Fruit fly (Drosophila melanogaster): Measurements from ENCODE around the gene BobA.

The BobA gene

DNA sequence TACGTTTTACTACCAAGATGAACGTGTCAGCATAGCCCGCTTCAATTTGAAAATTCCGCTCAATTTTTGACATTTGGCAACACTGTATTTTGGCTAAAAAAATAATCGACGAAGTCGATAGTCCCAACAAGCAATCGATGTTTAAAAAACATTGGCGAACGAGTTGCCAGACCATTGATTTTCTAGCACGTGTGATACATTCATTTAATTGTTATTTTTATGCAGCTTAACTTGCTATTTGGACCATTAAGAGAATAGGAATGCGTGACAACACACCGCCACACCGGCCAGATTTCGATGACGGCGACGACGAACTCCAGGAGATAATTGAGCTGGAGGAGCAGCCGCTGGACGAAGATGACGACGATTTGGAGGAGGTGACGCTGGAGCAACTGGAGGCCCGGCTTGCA is 36.8 kb upstream of the BobA start, which contains the start of gene CG5114 (continued):
- no peak for TF ChIP-seq Lpt (GFP tag; optimal IDR thresholded peaks at IDR 0.05)
- no peak for TF ChIP-seq CG10669 (GFP tag; optimal IDR thresholded peaks at IDR 0.05)
- TF ChIP-seq Sox15 (GFP tag; optimal IDR thresholded peaks at IDR 0.05) = no peak
- TF ChIP-seq CG7368 (GFP tag; optimal IDR thresholded peaks at IDR 0.05) = no peak
- TF ChIP-seq dac (GFP tag; optimal IDR thresholded peaks at IDR 0.05) = no peak
- TF ChIP-seq CG31627 (GFP tag; optimal IDR thresholded peaks at IDR 0.05) = peak; percentile 29

DNA sequence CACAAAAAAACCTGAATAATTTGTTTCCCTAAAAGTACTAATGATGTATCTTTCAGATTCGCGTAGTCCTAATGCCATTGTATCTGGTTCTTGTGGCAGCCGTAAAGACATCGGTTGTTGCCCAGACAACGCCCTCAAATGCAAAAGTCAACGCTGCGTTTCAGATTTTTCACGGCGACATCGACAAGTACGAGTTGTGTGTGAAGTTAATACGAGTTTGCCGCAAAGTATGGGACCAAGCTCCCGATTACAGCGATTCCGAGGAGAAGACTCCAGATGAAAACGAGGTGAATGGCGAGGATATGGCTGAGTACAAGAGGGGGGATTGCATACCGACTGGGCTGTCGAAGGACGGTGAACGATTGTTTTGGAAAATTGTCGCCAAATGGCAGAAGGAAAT is 34.1 kb upstream of the BobA start:
- TF ChIP-seq svp (GFP tag) = peak; percentile 36
- TF ChIP-seq CG32006 (GFP tag; optimal IDR thresholded peaks at IDR 0.05) = no peak
- TF ChIP-seq CG4318 (GFP tag; optimal IDR thresholded peaks at IDR 0.05) = no peak
- TF ChIP-seq CG15336 (GFP tag; IDR thresholded peaks at IDR 0.05) = no peak
- TF ChIP-seq Hr4 (GFP tag; optimal IDR thresholded peaks at IDR 0.05) = no peak
- TF ChIP-seq esn (GFP tag; optimal IDR thresholded peaks at IDR 0.05) = no peak

DNA sequence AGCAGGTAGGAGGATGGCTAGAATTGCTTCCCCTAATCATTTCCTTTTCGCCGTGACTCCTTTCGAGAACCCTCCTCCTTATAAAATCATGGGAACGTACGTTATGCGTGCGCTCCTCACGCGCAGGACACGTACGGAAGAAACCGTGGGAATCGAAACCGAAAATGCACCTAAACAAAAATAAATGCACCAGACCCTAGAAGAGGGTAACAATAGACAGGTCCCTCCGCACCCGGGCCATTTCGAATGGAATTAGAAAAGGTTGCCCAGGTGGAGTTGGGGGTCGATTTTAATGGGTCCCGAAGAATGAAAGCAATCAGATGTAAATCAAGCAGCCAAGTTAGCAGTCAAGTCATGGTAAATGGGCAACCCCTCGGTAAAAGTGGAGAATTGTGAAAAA is 33.4 kb upstream of the BobA start, which contains the start of gene CG3349:
Gene CG3349, plus strand, starts transcription at position 289 of the 400 bp plus-strand sequence.
- TF ChIP-seq CG8632 (GFP tag; optimal IDR thresholded peaks at IDR 0.05) = no peak
- TF ChIP-seq topi (GFP tag; optimal IDR thresholded peaks at IDR 0.05) = no peak
- no peak for TF ChIP-seq pdm3 (GFP tag; optimal IDR thresholded peaks at IDR 0.05)

DNA sequence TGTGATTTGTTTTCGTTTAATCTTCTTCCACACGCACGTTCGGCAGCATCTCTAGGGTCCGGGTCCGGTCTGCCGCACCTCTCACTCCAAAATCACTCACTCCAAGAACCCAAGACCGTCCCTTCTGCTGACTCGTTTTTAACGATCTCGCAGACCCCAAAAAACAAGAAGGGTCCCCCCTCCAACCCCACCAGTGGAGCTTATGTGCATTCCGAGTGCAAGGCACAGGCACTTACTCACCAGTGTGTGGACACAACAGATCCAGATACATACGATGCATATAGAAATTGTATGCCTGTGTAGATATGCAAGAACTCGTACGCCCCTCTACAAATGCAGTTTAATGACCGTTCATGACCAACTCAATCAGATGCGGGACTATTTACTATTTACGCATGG is 32.6 kb upstream of the BobA start:
- TF ChIP-seq ss (GFP tag; optimal IDR thresholded peaks at IDR 0.05) (peak in 1 of 2 experiments; percentile 58), fkh (GFP tag; optimal IDR thresholded peaks at IDR 0.05) (peak; percentile 9), CG1621 (tag; optimal IDR thresholded peaks at IDR 0.05) (peak; percentile 70), CG10669 (GFP tag; optimal IDR thresholded peaks at IDR 0.05) (no peak), CG6854 (GFP tag; optimal IDR thresholded peaks at IDR 0.05) (peak; percentile 31), vri (GFP tag; optimal IDR thresholded peaks at IDR 0.05) (peak; percentile 3), Eip75B (GFP tag; optimal IDR thresholded peaks at IDR 0.05) (no peak), CG6163 (GFP tag; IDR thresholded peaks at IDR 0.05) (peak; percentile 51; the same call in 1 of the 3 replicates)

DNA sequence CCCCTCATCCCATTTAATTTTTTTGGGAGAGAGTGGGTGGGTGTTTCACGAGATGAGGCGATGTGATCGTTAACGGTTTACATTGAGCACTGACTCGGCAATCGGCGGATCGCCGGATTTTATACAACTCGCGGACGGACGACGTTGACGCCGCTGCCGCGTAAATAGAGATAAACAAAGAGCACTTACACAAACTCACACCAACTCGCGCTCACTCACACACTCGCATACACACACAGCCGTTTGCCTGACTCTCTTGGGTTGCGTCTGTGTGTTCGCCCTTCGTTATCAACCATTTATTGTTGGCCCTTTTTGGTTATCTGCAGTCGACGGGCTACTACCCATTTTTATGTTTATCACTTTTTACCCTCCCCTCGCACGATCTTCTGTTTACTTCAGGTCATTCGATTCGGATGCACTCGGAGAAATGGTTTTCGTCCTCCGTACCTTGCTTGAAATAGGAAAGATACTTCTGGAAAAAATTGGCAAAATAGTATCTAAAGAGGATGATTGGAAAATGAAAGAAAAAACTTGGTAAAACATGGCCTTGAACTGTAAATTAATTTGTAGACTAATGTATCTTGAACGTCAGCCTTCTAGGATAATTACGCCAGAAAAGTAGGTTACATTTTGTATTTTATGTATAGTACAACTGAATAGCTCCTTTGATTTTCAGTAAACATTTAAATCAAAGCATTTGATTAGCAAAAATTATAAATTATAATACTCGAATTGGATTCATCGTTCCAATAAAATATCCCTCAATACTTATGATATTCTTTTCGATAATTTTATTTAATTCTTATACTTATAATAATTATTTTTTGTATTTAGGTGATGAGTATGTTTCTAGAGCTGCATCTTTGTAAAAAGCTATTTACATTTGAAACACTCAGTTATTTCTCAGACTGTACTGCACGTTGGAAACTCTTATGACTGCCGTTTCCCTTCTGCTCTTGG is 31.9 kb upstream of the BobA start:
- TF ChIP-seq dac (GFP tag; optimal IDR thresholded peaks at IDR 0.05) (no peak), CG11902 (GFP tag; optimal IDR thresholded peaks at IDR 0.05) (peak; percentile 10), OdsH (GFP tag; optimal IDR thresholded peaks at IDR 0.05) (peak; percentile 44), CG8119 (GFP tag; IDR thresholded peaks at IDR 0.05) (no peak), CG6808 (GFP tag; optimal IDR thresholded peaks at IDR 0.05) (peak; percentile 63), Lpt (GFP tag; optimal IDR thresholded peaks at IDR 0.05) (no peak), CG34406 (GFP tag; optimal IDR thresholded peaks at IDR 0.05) (peak; percentile 57), CG4318 (GFP tag; optimal IDR thresholded peaks at IDR 0.05) (no peak), CG6276 (GFP tag; optimal IDR thresholded peaks at IDR 0.05) (no peak), Sox14 (GFP tag; optimal IDR thresholded peaks at IDR 0.05) (peak; percentile 49), pdm3 (GFP tag; optimal IDR thresholded peaks at IDR 0.05) (peak; percentile 37), Ets21C (GFP tag; optimal IDR thresholded peaks at IDR 0.05) (peak; percentile 37), Met (GFP tag; optimal IDR thresholded peaks at IDR 0.05) (peak; percentile 60), Hr4 (GFP tag; optimal IDR thresholded peaks at IDR 0.05) (no peak), cyc (GFP tag; optimal IDR thresholded peaks at IDR 0.05) (peak; percentile 42), salr (GFP tag; optimal IDR thresholded peaks at IDR 0.05) (peak; percentile 20 to 82), Sox15 (GFP tag; optimal IDR thresholded peaks at IDR 0.05) (peak; percentile 72), CG11294 (GFP tag; IDR thresholded peaks at IDR 0.05) (no peak), esn (GFP tag; optimal IDR thresholded peaks at IDR 0.05) (peak; percentile 79), spab (GFP tag; optimal IDR thresholded peaks at IDR 0.05) (peak; percentile 59), Smox (GFP tag; optimal IDR thresholded peaks at IDR 0.05) (peak; percentile 64), CG10631 (GFP tag; optimal IDR thresholded peaks at IDR 0.05) (peak; percentile 53), CG3919 (GFP tag; optimal IDR thresholded peaks at IDR 0.05) (peak; percentile 22), CG6792 (GFP tag; optimal IDR thresholded peaks at IDR 0.05) (peak; percentile 23), dsx (GFP tag; optimal IDR thresholded peaks at IDR 0.05; ENCODE audit: poor library complexity, severe bottlenecking) (peak; percentile 10), CG16779 (tag; optimal IDR thresholded peaks at IDR 0.05) (no peak)
